Worm (Caenorhabditis elegans) whole organism, midembryonic: ENCODE data around the gene ldb-1.

Source experiments
- klf-2 ChIP-seq: fragments of 200-800 bp; sonication (Bioruptor generic); conservative IDR thresholded peaks from 2 replicates; pipeline ENCODE4 v1.3.6; 2022; ENCODE audit warnings: missing genetic modification reagents, missing genetic modification characterization, missing compliant biosample characterization
- ztf-23 ChIP-seq: fragments of 200-800 bp; sonication (Bioruptor generic); IDR thresholded peaks from 2 replicates; pipeline ENCODE4 v1.3.6; 2022; ENCODE audit warnings: missing genetic modification reagents, missing genetic modification characterization, missing compliant biosample characterization
- ztf-29 ChIP-seq: fragments of 200-800 bp; sonication (Bioruptor generic); IDR thresholded peaks from 2 replicates; pipeline ENCODE4 v1.3.6; 2022; ENCODE audit warnings: missing genetic modification reagents, missing genetic modification characterization, missing compliant biosample characterization

- TF ChIP-seq ztf-29 (GFP tag; lab: Robert Waterston, UW) (no peak), klf-2 (GFP tag; lab: Robert Waterston, UW) (no peak), ztf-23 (GFP tag; lab: Robert Waterston, UW) (no peak)
Observed at ce11 chrX:10981374-10981773, 47.3 kb upstream of the ldb-1 start.
